Worm (Caenorhabditis elegans) whole organism, L2 larva: ENCODE results near the gene ssp-35.
A peak's percentile ranks its signal among the peaks of the same experiment; 100 is the strongest.

Source experiments
- C34F6.9 ChIP-seq: fragments of 150-350 bp; optimal IDR thresholded peaks from 2 replicates; lab custom pipeline; 2014; ENCODE audit warnings: missing biosample characterization, missing genetic modification characterization
- R02D3.7 ChIP-seq: fragments of 150-350 bp; optimal IDR thresholded peaks from 2 replicates; lab custom pipeline; 2014; ENCODE audit warnings: missing biosample characterization, missing genetic modification characterization
- ZK546.5 ChIP-seq: sonication (generic microtip); optimal IDR thresholded peaks from 2 replicates; lab custom pipeline; 2017; ENCODE audit warnings: missing biosample characterization, missing genetic modification characterization
- aly-2 ChIP-seq: fragments of 150-350 bp; optimal IDR thresholded peaks from 2 replicates; lab custom pipeline; 2014; ENCODE audit warnings: missing biosample characterization, missing genetic modification characterization
- ama-1 ChIP-seq: fragments of 150-350 bp; optimal IDR thresholded peaks from 2 replicates; lab custom pipeline; 2018; ENCODE audit warnings: inconsistent platforms
- blmp-1 ChIP-seq: sonication (generic microtip); optimal IDR thresholded peaks from 2 replicates; lab custom pipeline; 2017; ENCODE audit warnings: missing genetic modification characterization, mild to moderate bottlenecking, missing compliant biosample characterization, antibody characterized with exemption, moderate library complexity; ENCODE audit not compliant: insufficient read depth
- ceh-16 ChIP-seq: fragments of 150-350 bp; optimal IDR thresholded peaks from 2 replicates; lab custom pipeline; 2014; ENCODE audit warnings: missing biosample characterization, missing genetic modification characterization
- ceh-82 ChIP-seq: fragments of 150-350 bp; optimal IDR thresholded peaks from 2 replicates; lab custom pipeline; 2014; ENCODE audit warnings: missing biosample characterization, missing genetic modification characterization
- crh-2 ChIP-seq: sonication (generic microtip); optimal IDR thresholded peaks from 2 replicates; lab custom pipeline; 2017; ENCODE audit warnings: missing biosample characterization, missing genetic modification characterization
- dmd-4 ChIP-seq: sonication (generic microtip); optimal IDR thresholded peaks from 2 replicates; lab custom pipeline; 2017; ENCODE audit warnings: missing biosample characterization, missing genetic modification characterization
- egl-27 ChIP-seq: sonication (generic microtip); optimal IDR thresholded peaks from 3 replicates; lab custom pipeline; 2017; ENCODE audit warnings: missing biosample characterization, missing genetic modification reagents, missing genetic modification characterization
- elt-1 ChIP-seq: fragments of 150-350 bp; optimal IDR thresholded peaks from 2 replicates; lab custom pipeline; 2014; ENCODE audit warnings: missing biosample characterization, missing genetic modification characterization
- fos-1 ChIP-seq: fragments of 150-350 bp; optimal IDR thresholded peaks from 2 replicates; lab custom pipeline; 2014; ENCODE audit warnings: missing biosample characterization, missing genetic modification characterization
- gmeb-1 ChIP-seq: fragments of 150-350 bp; optimal IDR thresholded peaks from 2 replicates; lab custom pipeline; 2014; ENCODE audit warnings: missing biosample characterization, missing genetic modification characterization
- lin-11 ChIP-seq: fragments of 150-350 bp; sonication (generic microtip); optimal IDR thresholded peaks from 2 replicates; lab custom pipeline; 2014; ENCODE audit warnings: missing biosample characterization, missing genetic modification characterization, inconsistent platforms, mixed read lengths
- lin-13 ChIP-seq: fragments of 150-350 bp; optimal IDR thresholded peaks from 2 replicates; lab custom pipeline; 2014; ENCODE audit warnings: missing biosample characterization, missing genetic modification reagents, missing genetic modification characterization
- lin-39 ChIP-seq: fragments of 150-350 bp; optimal IDR thresholded peaks from 2 replicates; lab custom pipeline; 2014; ENCODE audit warnings: missing biosample characterization, missing genetic modification reagents, missing genetic modification characterization
- lsy-2 ChIP-seq, 2 experiments: fragments of 150-350 bp in 1 of 2; sonication (generic microtip) in 1 of 2; optimal IDR thresholded peaks; 2 replicates each; lab custom pipeline; 2014 to 2017; ENCODE audit warnings: missing biosample characterization in 2 of 2, missing genetic modification characterization in 2 of 2
- mab-5 ChIP-seq: fragments of 150-350 bp; optimal IDR thresholded peaks from 2 replicates; lab custom pipeline; 2014; ENCODE audit warnings: missing biosample characterization, missing genetic modification characterization
- mbf-1 ChIP-seq: sonication (generic microtip); optimal IDR thresholded peaks from 2 replicates; lab custom pipeline; 2017; ENCODE audit warnings: missing biosample characterization, missing genetic modification characterization
- mdl-1 ChIP-seq, 2 experiments: fragments of 150-350 bp in 1 of 2; sonication (generic microtip) in 1 of 2; optimal IDR thresholded peaks; 2 replicates each; lab custom pipeline; 2017; ENCODE audit warnings: missing biosample characterization in 2 of 2, missing genetic modification characterization in 2 of 2
- nhr-10 ChIP-seq: sonication (generic microtip); optimal IDR thresholded peaks from 2 replicates; lab custom pipeline; 2017; ENCODE audit warnings: missing biosample characterization, missing genetic modification characterization
- nhr-11 ChIP-seq: fragments of 150-350 bp; optimal IDR thresholded peaks from 2 replicates; lab custom pipeline; 2014; ENCODE audit warnings: missing biosample characterization, missing genetic modification characterization
- nhr-12 ChIP-seq: fragments of 150-350 bp; optimal IDR thresholded peaks from 2 replicates; lab custom pipeline; 2014; ENCODE audit warnings: missing biosample characterization, missing genetic modification characterization
- nhr-21 ChIP-seq: fragments of 150-350 bp; optimal IDR thresholded peaks from 2 replicates; lab custom pipeline; 2014; ENCODE audit warnings: missing biosample characterization, missing genetic modification characterization
- nhr-23 ChIP-seq: fragments of 150-350 bp; optimal IDR thresholded peaks from 2 replicates; lab custom pipeline; 2014; ENCODE audit warnings: missing biosample characterization, missing genetic modification reagents, missing genetic modification characterization
- nhr-25 ChIP-seq: fragments of 150-350 bp; sonication (generic microtip); optimal IDR thresholded peaks from 3 replicates; lab custom pipeline; 2014; ENCODE audit warnings: missing biosample characterization, missing genetic modification characterization
- nhr-6 ChIP-seq: fragments of 150-350 bp; optimal IDR thresholded peaks from 2 replicates; lab custom pipeline; 2014; ENCODE audit warnings: missing biosample characterization, missing genetic modification characterization
- nhr-77 ChIP-seq: fragments of 150-350 bp; optimal IDR thresholded peaks from 2 replicates; lab custom pipeline; 2014; ENCODE audit warnings: missing biosample characterization, missing genetic modification characterization
- peb-1 ChIP-seq: fragments of 150-350 bp; optimal IDR thresholded peaks from 2 replicates; lab custom pipeline; 2014; ENCODE audit warnings: missing biosample characterization, missing genetic modification characterization
- sem-4 ChIP-seq: fragments of 150-350 bp; optimal IDR thresholded peaks from 2 replicates; lab custom pipeline; 2014; ENCODE audit warnings: missing biosample characterization, missing genetic modification reagents, missing genetic modification characterization
- skn-1 ChIP-seq: sonication (generic microtip); optimal IDR thresholded peaks from 2 replicates; lab custom pipeline; 2017; ENCODE audit warnings: missing biosample characterization, missing genetic modification characterization
- sma-3 ChIP-seq: sonication (generic microtip); optimal IDR thresholded peaks from 2 replicates; lab custom pipeline; 2016; ENCODE audit warnings: missing genetic modification reagents, missing genetic modification characterization, missing compliant biosample characterization
- sma-9 ChIP-seq, 2 experiments: fragments of 150-350 bp in 1 of 2; sonication (generic microtip) in 1 of 2; optimal IDR thresholded peaks; 2 replicates each; lab custom pipeline; 2014 to 2016; ENCODE audit warnings: missing genetic modification characterization in 2 of 2, mild to moderate bottlenecking in 1 of 2, missing biosample characterization in 1 of 2, missing compliant biosample characterization in 1 of 2, missing genetic modification reagents in 1 of 2, moderate library complexity in 1 of 2
- snpc-4 ChIP-seq: fragments of 150-350 bp; optimal IDR thresholded peaks from 2 replicates; lab custom pipeline; 2014; ENCODE audit warnings: missing biosample characterization, missing genetic modification characterization
- unc-39 ChIP-seq: fragments of 150-350 bp; optimal IDR thresholded peaks from 2 replicates; lab custom pipeline; 2014; ENCODE audit warnings: missing biosample characterization, missing genetic modification characterization
- unc-55 ChIP-seq: fragments of 150-350 bp; sonication (generic microtip); optimal IDR thresholded peaks from 3 replicates; lab custom pipeline; 2014; ENCODE audit warnings: missing biosample characterization, missing genetic modification reagents, missing genetic modification characterization
- unc-62 ChIP-seq: fragments of 150-350 bp; optimal IDR thresholded peaks from 2 replicates; lab custom pipeline; 2014; ENCODE audit warnings: missing biosample characterization, missing genetic modification reagents, missing genetic modification characterization
- zag-1 ChIP-seq: fragments of 150-350 bp; optimal IDR thresholded peaks from 2 replicates; lab custom pipeline; 2014; ENCODE audit warnings: missing biosample characterization, missing genetic modification characterization
- ztf-1 ChIP-seq: fragments of 200-800 bp; sonication (Bioruptor generic); conservative IDR thresholded peaks from 2 replicates; pipeline ENCODE4 v1.3.6; 2022; ENCODE audit warnings: missing genetic modification characterization, missing compliant biosample characterization
- ztf-11 ChIP-seq: sonication (generic microtip); optimal IDR thresholded peaks from 2 replicates; lab custom pipeline; 2017; ENCODE audit warnings: missing biosample characterization, missing genetic modification characterization
- ztf-4 ChIP-seq: fragments of 150-350 bp; optimal IDR thresholded peaks from 2 replicates; lab custom pipeline; 2014; ENCODE audit warnings: missing biosample characterization, missing genetic modification characterization

ssp-35 gene

DNA sequence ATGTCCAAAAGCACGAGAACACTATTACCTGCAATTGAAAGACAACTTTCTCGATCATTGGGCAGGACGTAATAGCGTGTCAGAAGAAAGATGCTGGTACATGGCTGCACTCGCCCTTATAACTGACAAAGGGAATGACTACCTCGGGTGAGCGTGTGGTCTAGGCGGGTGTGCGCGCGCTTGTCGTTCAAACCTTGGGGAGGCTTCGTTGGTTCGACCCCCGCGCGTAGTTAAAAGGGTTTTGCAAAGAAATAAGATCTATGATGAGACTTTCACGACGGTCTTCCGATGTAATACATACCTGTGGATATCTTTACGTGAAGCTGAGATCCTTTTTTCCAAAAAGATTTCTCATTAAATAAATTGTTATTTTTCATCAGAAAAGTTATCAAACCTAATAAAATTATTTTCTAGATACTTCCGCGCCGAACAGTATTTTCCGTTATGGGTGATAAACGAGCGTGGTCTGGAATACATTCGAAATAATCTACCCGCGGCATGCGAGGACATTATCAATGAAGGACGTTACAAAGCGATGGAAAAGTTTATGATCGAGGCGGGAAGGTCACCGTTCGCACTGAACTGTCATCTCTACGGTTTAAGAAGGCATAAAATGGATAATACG lies 39.9 kb upstream of the ssp-35 start (continued):
- TF ChIP-seq ztf-4: peak; percentile 81
- no peak for TF ChIP-seq R02D3.7
- TF ChIP-seq mab-5 (tag; lab: Kevin White, UChicago): peak; percentile 66
- TF ChIP-seq egl-27 (tag; lab: Kevin White, UChicago): peak; percentile 73
- TF ChIP-seq fos-1 (tag; lab: Kevin White, UChicago): peak; percentile 59
- no peak for TF ChIP-seq nhr-77 (tag; lab: Kevin White, UChicago)
- no peak for TF ChIP-seq nhr-12
- 0 out of 2 replicates have a peak, but pooled peaks have one; percentile 87 for TF ChIP-seq ztf-1 (GFP tag; lab: Robert Waterston, UW)
- TF ChIP-seq snpc-4 (tag; lab: Kevin White, UChicago): peak; percentile 59
- peak; percentile 82 for TF ChIP-seq ceh-82 (tag; lab: Kevin White, UChicago)
- TF ChIP-seq C34F6.9 (tag; lab: Kevin White, UChicago): peak; percentile 65
- TF ChIP-seq skn-1: no peak
- peak; percentile 60 for TF ChIP-seq unc-62 (GFP tag; lab: Kevin White, UChicago)
- no peak for TF ChIP-seq nhr-6
- TF ChIP-seq lin-39 (tag; lab: Kevin White, UChicago): no peak
- TF ChIP-seq dmd-4: no peak
- TF ChIP-seq ceh-16 (tag; lab: Kevin White, UChicago): peak; percentile 85

DNA sequence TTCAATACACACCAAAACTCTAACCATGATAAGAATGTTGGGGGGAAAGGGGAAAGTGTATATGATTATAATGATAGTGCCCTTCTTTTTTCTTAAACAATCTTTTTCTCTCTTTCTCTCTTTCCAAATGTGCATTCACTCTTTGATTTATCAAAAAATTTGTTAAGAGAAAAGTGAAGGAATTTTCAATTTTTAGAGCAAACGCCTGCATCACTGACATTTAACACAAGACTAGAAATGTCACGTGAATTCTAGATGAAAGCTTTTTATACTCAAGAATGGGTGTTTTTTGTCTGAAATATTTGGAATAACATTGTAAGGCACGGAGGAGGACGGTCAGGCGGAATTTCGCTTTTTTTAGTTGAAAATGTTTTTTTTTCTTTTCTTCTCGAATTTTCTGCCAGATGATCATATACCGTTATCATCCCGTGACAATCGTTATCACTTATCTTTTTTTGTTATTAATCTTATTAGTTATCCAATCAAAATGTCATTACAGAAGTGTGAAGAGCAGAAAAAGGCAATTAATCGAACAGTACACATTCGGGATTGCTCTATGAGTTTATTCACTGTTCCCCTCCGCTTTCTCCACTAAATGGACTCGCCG lies 38.5 kb upstream of the ssp-35 start, which contains the start of the genes frm-7 and F55C5.17:
TSS of gene frm-7 (plus strand) at position 500 of the 607 bp plus-strand sequence.
TSS of gene F55C5.17 (plus strand) at position 557 of the 607 bp plus-strand sequence.
- no peak for TF ChIP-seq elt-1 (tag; lab: Kevin White, UChicago)
- no peak for TF ChIP-seq lin-13 (GFP tag; lab: Kevin White, UChicago)
- TF ChIP-seq sma-3: peak; percentile 13
- TF ChIP-seq crh-2 (tag; lab: Kevin White, UChicago): peak; percentile 31
- peak; percentile 49 for TF ChIP-seq fos-1 (tag; lab: Kevin White, UChicago)
- no peak for TF ChIP-seq sem-4 (tag; lab: Kevin White, UChicago)
- TF ChIP-seq, all 48 proteins: peak for 3

DNA sequence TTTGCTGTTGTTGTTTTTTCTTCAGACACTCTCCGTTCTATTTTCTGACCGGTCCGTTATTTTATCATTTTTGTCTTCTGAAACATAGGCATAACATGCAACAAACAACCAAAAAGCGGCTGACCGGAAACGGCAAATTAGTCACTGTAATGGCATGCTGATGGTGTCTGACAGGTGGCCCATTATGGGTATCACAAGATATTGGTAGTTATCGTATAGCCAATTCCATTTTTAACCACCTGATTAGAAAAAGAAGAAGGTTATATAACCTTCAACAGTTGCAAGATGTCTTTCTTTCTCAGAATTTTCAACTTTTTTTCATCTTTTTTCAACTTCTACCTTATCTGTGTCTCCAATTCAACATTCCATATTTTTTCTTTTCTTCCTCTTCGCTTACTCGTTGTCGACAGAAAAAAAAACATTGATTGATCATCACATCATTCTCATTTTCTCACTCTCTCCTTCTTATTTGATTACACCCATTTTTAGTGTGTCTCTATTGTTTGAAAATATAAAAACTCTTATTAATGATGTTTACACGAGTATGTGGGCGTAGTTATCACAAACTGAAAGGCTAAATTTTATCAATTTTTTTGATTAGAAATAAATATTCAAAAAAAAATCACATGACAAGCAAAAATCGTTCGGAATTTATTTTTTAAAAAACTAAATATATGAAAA lies 37.3 kb upstream of the ssp-35 start:
- TF ChIP-seq blmp-1 (tag; lab: Kevin White, UChicago) (no peak), sma-3 (peak; percentile 37), nhr-25 (tag; lab: Kevin White, UChicago) (peak; percentile 69), crh-2 (tag; lab: Kevin White, UChicago) (peak; percentile 6), nhr-21 (tag; lab: Kevin White, UChicago) (peak; percentile 15), ama-1 (lab: Kevin White, UChicago) (peak; percentile 15)

DNA sequence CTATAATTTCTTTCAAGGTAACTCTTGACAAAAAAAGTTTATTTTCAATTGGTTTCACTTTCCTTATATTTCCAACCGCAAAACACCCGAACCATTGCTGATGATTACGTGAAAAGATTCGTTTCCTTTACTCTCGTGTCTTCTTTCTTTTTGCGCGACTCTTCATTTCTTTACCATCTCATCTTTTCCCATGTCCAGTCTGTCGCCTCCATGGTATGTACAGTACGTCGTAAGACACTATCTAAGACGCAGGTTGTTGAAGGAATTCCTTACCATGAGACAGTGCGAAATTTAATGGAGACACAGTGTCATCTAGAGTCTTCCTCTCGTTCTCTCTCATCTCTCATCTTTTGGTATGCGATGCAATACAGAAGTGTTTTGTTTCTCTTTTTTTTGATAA lies 36.5 kb upstream of the ssp-35 start:
- TF ChIP-seq blmp-1 (tag; lab: Kevin White, UChicago): peak; percentile 84
- TF ChIP-seq sma-3: peak; percentile 86
- TF ChIP-seq mbf-1: no peak
- TF ChIP-seq nhr-11 (tag; lab: Kevin White, UChicago): no peak
- TF ChIP-seq snpc-4 (tag; lab: Kevin White, UChicago): peak; percentile 1
- TF ChIP-seq ztf-11: no peak
- no peak for TF ChIP-seq nhr-12
- TF ChIP-seq peb-1 (tag; lab: Kevin White, UChicago): no peak
- TF ChIP-seq nhr-21 (tag; lab: Kevin White, UChicago): peak; percentile 87
- TF ChIP-seq mab-5 (tag; lab: Kevin White, UChicago): no peak
- TF ChIP-seq C34F6.9 (tag; lab: Kevin White, UChicago): peak; percentile 54
- TF ChIP-seq mdl-1 (tag; optimal IDR thresholded peaks at IDR 0.05; lab: Kevin White, UChicago): peak in 1 of 2 experiments; percentile 18
- no peak for TF ChIP-seq zag-1
- TF ChIP-seq ZK546.5 (tag; lab: Kevin White, UChicago): no peak
- TF ChIP-seq lsy-2 (tag; optimal IDR thresholded peaks at IDR 0.05; lab: Kevin White, UChicago): peak in 1 of 2 experiments; percentile 60
- peak; percentile 64 for TF ChIP-seq sem-4 (tag; lab: Kevin White, UChicago)
- no peak for TF ChIP-seq lin-11 (tag; lab: Kevin White, UChicago)
- TF ChIP-seq unc-39 (tag; lab: Kevin White, UChicago): no peak
- TF ChIP-seq nhr-23 (tag; lab: Kevin White, UChicago): no peak
- TF ChIP-seq nhr-10 (tag; lab: Kevin White, UChicago): no peak
- TF ChIP-seq ceh-16 (tag; lab: Kevin White, UChicago): no peak
- no peak for TF ChIP-seq lin-39 (tag; lab: Kevin White, UChicago)
- TF ChIP-seq fos-1 (tag; lab: Kevin White, UChicago): peak; percentile 82
- TF ChIP-seq unc-55 (GFP tag; lab: Kevin White, UChicago): no peak
- peak; percentile 89 for TF ChIP-seq sma-9 (GFP tag; optimal IDR thresholded peaks at IDR 0.05; lab: Kevin White, UChicago)
- no peak for TF ChIP-seq sma-9 (tag; optimal IDR thresholded peaks at IDR 0.05; lab: Kevin White, UChicago)
- TF ChIP-seq ama-1 (lab: Kevin White, UChicago): no peak
- no peak for TF ChIP-seq nhr-77 (tag; lab: Kevin White, UChicago)
- no peak for TF ChIP-seq aly-2
- no peak for TF ChIP-seq elt-1 (tag; lab: Kevin White, UChicago)
- no peak for TF ChIP-seq unc-62 (GFP tag; lab: Kevin White, UChicago)
- peak; percentile 67 for TF ChIP-seq gmeb-1 (tag; lab: Kevin White, UChicago)
- peak; percentile 80 for TF ChIP-seq crh-2 (tag; lab: Kevin White, UChicago)
